Fruit fly (Drosophila melanogaster) whole organism, prepupa: Measurements from ENCODE around the gene CG14646.
A peak's percentile ranks its signal among the peaks of the same experiment; 100 is the strongest.

Experiments used
- Blimp-1 ChIP-seq: fragments of 200-800 bp; sonication (Bioruptor generic); optimal IDR thresholded peaks from 3 replicates; lab custom pipeline; 2017; ENCODE audit warnings: missing biosample characterization, missing genetic modification characterization, mild to moderate bottlenecking, moderate library complexity, missing genetic modification reagents
- CG10631 ChIP-seq: fragments of 200-800 bp; sonication (Bioruptor generic); optimal IDR thresholded peaks from 2 replicates; lab custom pipeline; 2016; ENCODE audit warnings: missing biosample characterization, missing genetic modification characterization
- CG10669 ChIP-seq: fragments of 200-800 bp; sonication (Bioruptor generic); optimal IDR thresholded peaks from 3 replicates; lab custom pipeline; 2018; ENCODE audit warnings: missing biosample characterization, mild to moderate bottlenecking, missing genetic modification characterization, moderate library complexity
- CG11902 ChIP-seq: fragments of 200-800 bp; sonication (Bioruptor generic); optimal IDR thresholded peaks from 3 replicates; lab custom pipeline; 2016; ENCODE audit warnings: missing biosample characterization, missing genetic modification characterization
- CG15336 ChIP-seq: fragments of 200-800 bp; sonication (Bioruptor generic); IDR thresholded peaks from 2 replicates; pipeline ENCODE4 v1.3.6; 2022; ENCODE audit warnings: missing biosample characterization, missing genetic modification characterization
- CG1621 ChIP-seq: fragments of 200-800 bp; sonication (Bioruptor generic); optimal IDR thresholded peaks from 3 replicates; lab custom pipeline; 2018; ENCODE audit warnings: missing biosample characterization, mild to moderate bottlenecking, missing genetic modification characterization
- CG31627 ChIP-seq: fragments of 200-800 bp; sonication (Bioruptor generic); optimal IDR thresholded peaks from 3 replicates; lab custom pipeline; 2016; ENCODE audit warnings: missing biosample characterization, missing genetic modification characterization
- CG34406 ChIP-seq: fragments of 200-800 bp; sonication (Bioruptor generic); optimal IDR thresholded peaks from 3 replicates; lab custom pipeline; 2016; ENCODE audit warnings: missing biosample characterization, missing genetic modification characterization
- CG4318 ChIP-seq: fragments of 200-800 bp; sonication (Bioruptor generic); optimal IDR thresholded peaks from 3 replicates; lab custom pipeline; 2017; ENCODE audit warnings: missing biosample characterization, mild to moderate bottlenecking, missing genetic modification characterization
- CG6163 ChIP-seq: fragments of 200-800 bp; sonication (Bioruptor generic); IDR thresholded peaks from 3 replicates; pipeline ENCODE4 v1.3.6; 2022; ENCODE audit warnings: missing biosample characterization, missing genetic modification characterization
- CG6276 ChIP-seq: fragments of 200-800 bp; sonication (Bioruptor generic); optimal IDR thresholded peaks from 2 replicates; lab custom pipeline; 2017; ENCODE audit warnings: missing biosample characterization, mild to moderate bottlenecking, missing genetic modification characterization
- CG6792 ChIP-seq: fragments of 200-800 bp; sonication (Bioruptor generic); optimal IDR thresholded peaks from 3 replicates; lab custom pipeline; 2016; ENCODE audit warnings: missing biosample characterization, missing genetic modification characterization
- CG6808 ChIP-seq: fragments of 200-800 bp; sonication (Bioruptor generic); optimal IDR thresholded peaks from 3 replicates; lab custom pipeline; 2017; ENCODE audit warnings: missing biosample characterization, missing genetic modification characterization, mild to moderate bottlenecking, moderate library complexity, missing genetic modification reagents
- CG6854 ChIP-seq: fragments of 200-800 bp; sonication (Bioruptor generic); optimal IDR thresholded peaks from 2 replicates; lab custom pipeline; 2017; ENCODE audit warnings: missing biosample characterization, mild to moderate bottlenecking, missing genetic modification characterization
- CG8319 ChIP-seq: fragments of 200-800 bp; sonication (Bioruptor generic); optimal IDR thresholded peaks from 3 replicates; lab custom pipeline; 2016; ENCODE audit warnings: missing biosample characterization, missing genetic modification characterization
- CG9139 ChIP-seq: fragments of 200-800 bp; sonication (Bioruptor generic); optimal IDR thresholded peaks from 3 replicates; lab custom pipeline; 2017; ENCODE audit warnings: missing biosample characterization, mild to moderate bottlenecking, missing genetic modification characterization
- Eip78C ChIP-seq: fragments of 200-800 bp; sonication (Bioruptor generic); peaks from one replicate; lab custom pipeline; 2016; ENCODE audit warnings: missing biosample characterization, missing genetic modification characterization
- Eip93F ChIP-seq: fragments of 200-800 bp; sonication (Bioruptor generic); optimal IDR thresholded peaks from 2 replicates; lab custom pipeline; 2016; ENCODE audit warnings: missing biosample characterization, mild to moderate bottlenecking, missing genetic modification characterization
- Ets21C ChIP-seq: fragments of 200-800 bp; sonication (Bioruptor generic); optimal IDR thresholded peaks from 3 replicates; lab custom pipeline; 2016; ENCODE audit warnings: missing biosample characterization, missing genetic modification characterization
- Gug ChIP-seq: fragments of 200-800 bp; sonication (Bioruptor generic); IDR thresholded peaks from 2 replicates; pipeline ENCODE4 v1.3.6; 2022; ENCODE audit warnings: missing biosample characterization, missing genetic modification characterization
- Hr38 ChIP-seq: sonication (Bioruptor generic); optimal IDR thresholded peaks from 2 replicates; lab custom pipeline; 2016; ENCODE audit warnings: missing biosample characterization, missing genetic modification characterization
- Hr39 ChIP-seq: fragments of 200-800 bp; sonication (Bioruptor generic); optimal IDR thresholded peaks from 2 replicates; lab custom pipeline; 2016; ENCODE audit warnings: missing biosample characterization, missing genetic modification characterization
- Hr4 ChIP-seq: fragments of 200-800 bp; sonication (Bioruptor generic); optimal IDR thresholded peaks from 3 replicates; lab custom pipeline; 2016; ENCODE audit warnings: missing biosample characterization, missing genetic modification characterization
- Lpt ChIP-seq: fragments of 200-800 bp; sonication (Bioruptor generic); optimal IDR thresholded peaks from 3 replicates; lab custom pipeline; 2016; ENCODE audit warnings: missing biosample characterization, missing genetic modification characterization
- Met ChIP-seq: fragments of 200-800 bp; sonication (Bioruptor generic); optimal IDR thresholded peaks from 3 replicates; lab custom pipeline; 2016; ENCODE audit warnings: missing biosample characterization, missing genetic modification characterization
- OdsH ChIP-seq: fragments of 200-800 bp; sonication (Bioruptor generic); optimal IDR thresholded peaks from 3 replicates; lab custom pipeline; 2016; ENCODE audit warnings: missing biosample characterization, missing genetic modification characterization
- Smox ChIP-seq: fragments of 200-800 bp; sonication (Bioruptor generic); optimal IDR thresholded peaks from 3 replicates; lab custom pipeline; 2016; ENCODE audit warnings: missing biosample characterization, missing genetic modification characterization
- Sox102F ChIP-seq: fragments of 200-800 bp; sonication (Bioruptor generic); optimal IDR thresholded peaks from 2 replicates; lab custom pipeline; 2016; ENCODE audit warnings: missing biosample characterization, mild to moderate bottlenecking, missing genetic modification characterization
- Sox15 ChIP-seq: fragments of 200-800 bp; sonication (Bioruptor generic); optimal IDR thresholded peaks from 3 replicates; lab custom pipeline; 2016; ENCODE audit warnings: missing biosample characterization, missing genetic modification characterization
- acj6 ChIP-seq: fragments of 200-800 bp; sonication (Bioruptor generic); optimal IDR thresholded peaks from 3 replicates; lab custom pipeline; 2016; ENCODE audit warnings: missing biosample characterization, missing genetic modification characterization
- cyc ChIP-seq: fragments of 200-800 bp; sonication (Bioruptor generic); optimal IDR thresholded peaks from 3 replicates; lab custom pipeline; 2016; ENCODE audit warnings: missing biosample characterization, missing genetic modification characterization
- dsx ChIP-seq: fragments of 200-800 bp; optimal IDR thresholded peaks from 3 replicates; lab custom pipeline; 2019; ENCODE audit warnings: missing biosample characterization, mild to moderate bottlenecking, missing genetic modification characterization, moderate library complexity; ENCODE audit not compliant: poor library complexity, severe bottlenecking
- eg ChIP-seq: fragments of 200-800 bp; sonication (Bioruptor generic); IDR thresholded peaks from 3 replicates; pipeline ENCODE4 v1.3.6; 2022; ENCODE audit warnings: missing biosample characterization, missing genetic modification characterization
- esn ChIP-seq: fragments of 200-800 bp; sonication (Bioruptor generic); optimal IDR thresholded peaks from 2 replicates; lab custom pipeline; 2016; ENCODE audit warnings: missing biosample characterization, mild to moderate bottlenecking, missing genetic modification characterization, moderate library complexity
- fd59A ChIP-seq: fragments of 200-800 bp; sonication (Bioruptor generic); optimal IDR thresholded peaks from 2 replicates; lab custom pipeline; 2017; ENCODE audit warnings: missing biosample characterization, mild to moderate bottlenecking, missing genetic modification characterization, missing genetic modification reagents
- fkh ChIP-seq: fragments of 200-800 bp; sonication (Bioruptor generic); optimal IDR thresholded peaks from 3 replicates; lab custom pipeline; 2017; ENCODE audit warnings: missing biosample characterization, mild to moderate bottlenecking, missing genetic modification characterization, moderate library complexity
- lz ChIP-seq: fragments of 200-800 bp; sonication (Bioruptor generic); optimal IDR thresholded peaks from 3 replicates; lab custom pipeline; 2016; ENCODE audit warnings: missing biosample characterization, missing genetic modification characterization
- net ChIP-seq: fragments of 200-800 bp; sonication (Bioruptor generic); optimal IDR thresholded peaks from 3 replicates; lab custom pipeline; 2016; ENCODE audit warnings: missing biosample characterization, missing genetic modification characterization
- pdm3 ChIP-seq: fragments of 200-800 bp; sonication (Bioruptor generic); optimal IDR thresholded peaks from 3 replicates; lab custom pipeline; 2016; ENCODE audit warnings: missing biosample characterization, missing genetic modification characterization
- ss ChIP-seq, 2 experiments: fragments of 200-800 bp; sonication (Bioruptor generic); optimal IDR thresholded peaks; 2 replicates in 1 of 2; 3 replicates in 1 of 2; lab custom pipeline; 2017 to 2018; ENCODE audit warnings: mild to moderate bottlenecking in 2 of 2, missing biosample characterization in 2 of 2, missing genetic modification characterization in 2 of 2, moderate library complexity in 1 of 2
- svp ChIP-seq: fragments of 200-800 bp; sonication (Bioruptor generic); peaks from one replicate; lab custom pipeline; 2016; ENCODE audit warnings: missing biosample characterization, missing genetic modification characterization
- topi ChIP-seq: fragments of 200-800 bp; sonication (Bioruptor generic); optimal IDR thresholded peaks from 3 replicates; lab custom pipeline; 2016; ENCODE audit warnings: missing biosample characterization, missing genetic modification characterization

CG14646 gene

DNA sequence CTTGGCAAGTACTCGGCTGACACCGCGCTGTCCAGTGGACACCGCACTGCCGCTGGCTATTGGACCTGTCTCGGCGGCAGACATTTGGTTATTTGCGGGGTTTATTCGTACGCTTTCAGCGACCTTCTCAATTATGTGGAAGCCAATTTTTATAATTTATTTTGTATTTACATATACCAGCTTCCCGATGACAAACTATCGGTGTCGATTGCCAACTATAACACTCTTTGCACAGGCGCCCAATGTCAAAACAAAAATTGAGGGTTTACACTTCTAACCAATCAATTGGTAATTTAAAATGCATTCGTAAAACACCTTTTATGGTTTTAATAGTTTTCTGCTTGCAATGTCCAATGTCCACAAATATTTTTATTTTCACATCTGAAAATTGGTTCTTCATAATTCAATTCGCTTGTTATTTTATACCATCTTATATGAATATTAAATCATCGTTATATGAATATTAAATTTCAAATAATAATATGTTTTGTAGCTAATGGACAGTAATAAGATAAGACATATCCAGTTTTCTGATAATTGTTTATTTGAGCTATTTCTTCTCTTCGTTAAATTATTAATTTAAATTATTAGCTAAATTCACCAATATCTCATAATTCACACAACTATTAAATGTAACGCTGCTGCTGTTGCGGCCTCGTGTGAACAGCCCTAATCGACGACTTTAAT is 9.8 kb downstream of the CG14646 start (continued):
- TF ChIP-seq CG10669 (no peak), Lpt (GFP tag; lab: Kevin White, UChicago) (peak; percentile 5), topi (peak; percentile 5), fkh (peak; percentile 66), Sox15 (GFP tag; lab: Kevin White, UChicago) (peak; percentile 19), Hr39 (GFP tag; lab: Kevin White, UChicago) (peak; percentile 30), CG4318 (GFP tag; lab: Kevin White, UChicago) (peak; percentile 29), svp (no peak), OdsH (GFP tag; lab: Kevin White, UChicago) (peak; percentile 37), Blimp-1 (GFP tag; lab: Kevin White, UChicago) (peak; percentile 2), CG8319 (GFP tag; lab: Kevin White, UChicago) (no peak), CG15336 (no peak), cyc (peak; percentile 30)

DNA sequence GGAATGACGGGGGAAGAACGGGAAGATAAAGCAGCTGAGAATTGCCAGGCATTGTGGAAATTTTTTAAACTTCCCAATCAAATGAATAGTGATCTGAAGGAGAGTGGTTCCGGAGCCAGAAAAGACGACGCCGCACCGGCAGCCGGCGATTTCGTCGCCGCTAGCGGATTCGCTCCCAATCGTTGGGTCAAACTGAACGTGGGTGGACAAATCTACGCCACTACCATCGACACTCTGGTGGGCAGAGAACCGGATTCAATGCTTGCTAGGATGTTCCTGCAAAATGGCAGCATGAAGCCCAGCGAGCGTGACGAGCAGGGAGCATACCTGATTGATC is 10.3 kb downstream of the CG14646 start, which contains the start of gene CG14647:
Gene CG14647 (plus strand): TSS at position 14 of the 337 bp plus-strand sequence.
- TF ChIP-seq CG1621 (no peak), eg (GFP tag; lab: Robert Waterston, UW) (no peak), Met (no peak), dsx (no peak), CG15336 (no peak), Smox (GFP tag; lab: Kevin White, UChicago) (no peak), CG10631 (GFP tag; lab: Kevin White, UChicago) (no peak), Sox15 (GFP tag; lab: Kevin White, UChicago) (no peak), pdm3 (GFP tag; lab: Kevin White, UChicago) (no peak), Hr39 (GFP tag; lab: Kevin White, UChicago) (no peak), CG6276 (GFP tag; lab: Kevin White, UChicago) (no peak), fd59A (no peak)

DNA sequence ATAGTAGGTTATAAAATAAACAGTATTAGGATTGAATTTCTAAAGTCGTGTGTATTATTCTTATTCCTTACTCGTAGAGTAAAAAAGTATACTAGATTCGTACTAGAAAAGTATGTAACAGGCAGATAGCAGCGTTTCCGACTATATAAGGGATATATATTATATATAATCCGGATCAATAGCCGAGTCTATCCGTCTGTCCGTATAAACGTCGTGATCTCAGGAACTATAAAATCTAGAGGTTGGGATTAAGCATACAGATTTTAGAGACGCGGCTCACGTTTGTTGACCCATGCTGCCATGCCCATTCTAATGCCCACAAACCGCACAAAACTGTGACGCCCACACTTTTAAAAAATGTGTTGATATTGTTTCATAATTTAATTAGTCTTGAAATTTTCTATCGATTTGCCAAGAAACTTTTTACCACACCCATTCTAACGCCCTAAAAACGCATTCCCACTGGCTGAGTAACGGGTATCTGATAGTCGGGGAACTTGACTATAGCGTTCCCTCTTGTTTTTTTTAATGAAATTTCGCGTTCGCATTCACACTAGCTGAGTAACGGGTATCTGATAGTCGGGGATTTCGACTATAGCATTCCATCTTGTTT is 11.9 kb downstream of the CG14646 start, which contains the start of gene CG9853:
Gene CG9853 (minus strand): TSS at position 51 of the 613 bp plus-strand sequence.
- TF ChIP-seq ss (GFP tag; optimal IDR thresholded peaks at IDR 0.05; lab: Kevin White, UChicago) (no peak), Blimp-1 (GFP tag; lab: Kevin White, UChicago) (no peak), CG8319 (GFP tag; lab: Kevin White, UChicago) (no peak), Hr4 (GFP tag; lab: Kevin White, UChicago) (no peak), Lpt (GFP tag; lab: Kevin White, UChicago) (no peak), CG31627 (no peak), CG15336 (no peak)

DNA sequence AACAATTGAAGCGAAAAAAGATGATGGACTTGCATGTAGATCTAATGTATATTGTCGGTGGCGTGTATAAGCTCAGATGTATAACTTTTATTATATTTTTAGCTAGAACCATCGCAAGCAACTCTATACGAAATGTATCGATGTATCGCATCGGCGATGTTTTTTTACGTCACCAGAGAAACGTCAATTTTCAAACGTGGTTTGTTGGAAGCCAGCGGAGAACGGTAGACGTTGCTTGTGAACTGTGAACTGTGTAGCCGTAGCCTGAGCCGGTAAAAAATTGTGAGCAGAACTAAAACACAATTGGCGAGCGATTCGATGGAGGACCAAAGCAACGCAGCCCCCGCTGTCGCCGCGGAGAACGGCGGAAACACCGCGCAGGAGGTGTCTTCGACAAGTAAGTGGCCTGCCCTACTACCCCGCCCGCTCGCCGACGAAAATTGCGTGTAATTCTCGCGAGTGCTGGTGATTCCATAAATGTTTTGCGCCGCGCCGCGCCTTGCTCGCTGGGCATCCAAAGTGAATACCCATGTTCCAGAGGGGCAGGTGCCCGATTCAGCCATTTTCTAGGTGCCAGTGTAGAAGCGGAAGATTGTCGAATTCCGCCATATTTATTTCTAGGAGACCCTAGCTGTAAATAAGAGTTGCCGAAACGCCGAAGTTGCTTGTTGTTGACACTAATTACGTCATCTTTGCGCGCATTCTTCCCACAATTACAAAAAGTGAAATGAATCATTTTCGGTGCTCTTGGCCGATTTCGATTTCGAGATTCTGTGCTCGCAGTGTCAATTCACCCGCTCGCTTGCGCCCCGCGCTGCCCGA is 12.9 kb downstream of the CG14646 start, which contains the start of gene lost:
Gene lost (plus strand): TSS at position 193 of the 822 bp plus-strand sequence.
- TF ChIP-seq Eip78C (GFP tag; lab: Kevin White, UChicago) (peak; percentile 65), Smox (GFP tag; lab: Kevin White, UChicago) (no peak), pdm3 (GFP tag; lab: Kevin White, UChicago) (no peak), Sox102F (no peak), CG34406 (no peak), CG9139 (GFP tag; lab: Kevin White, UChicago) (peak; percentile 7), CG6163 (GFP tag; lab: Robert Waterston, UW) (peak; percentile 59; the same call in 2 of the 3 replicates), CG6854 (GFP tag; lab: Kevin White, UChicago) (no peak), Eip93F (GFP tag; lab: Kevin White, UChicago) (peak; percentile 15), lz (GFP tag; lab: Kevin White, UChicago) (peak; percentile 35), CG11902 (GFP tag; lab: Kevin White, UChicago) (no peak), eg (GFP tag; lab: Robert Waterston, UW) (peak; percentile 51; the same call in 1 of the 3 replicates), Hr38 (no peak), ss (GFP tag; optimal IDR thresholded peaks at IDR 0.05; lab: Kevin White, UChicago) (no peak), CG10631 (GFP tag; lab: Kevin White, UChicago) (peak; percentile 21), CG6792 (no peak), dsx (peak; percentile 49), CG6808 (GFP tag; lab: Kevin White, UChicago) (no peak), Gug (GFP tag; lab: Robert Waterston, UW) (no peak), Ets21C (GFP tag; lab: Kevin White, UChicago) (no peak), fd59A (no peak), OdsH (GFP tag; lab: Kevin White, UChicago) (no peak), esn (GFP tag; lab: Kevin White, UChicago) (peak; percentile 17), acj6 (GFP tag; lab: Kevin White, UChicago) (no peak), net (GFP tag; lab: Kevin White, UChicago) (no peak)
